Fruit fly (Drosophila melanogaster) whole organism, pupa: Measurements from ENCODE around the gene CG13045.

Experiments used
- CG10348 ChIP-seq: fragments of 200-800 bp; sonication (Bioruptor generic); IDR thresholded peaks from 2 replicates; pipeline ENCODE4 v1.3.6; 2022; ENCODE audit warnings: missing biosample characterization, missing genetic modification characterization
- CG15710 ChIP-seq: fragments of 200-800 bp; sonication (Bioruptor generic); optimal IDR thresholded peaks from 2 replicates; lab custom pipeline; 2018; ENCODE audit warnings: missing biosample characterization, mild to moderate bottlenecking, missing genetic modification characterization, moderate library complexity
- CG32121 ChIP-seq: fragments of 200-800 bp; sonication (Bioruptor generic); IDR thresholded peaks from 2 replicates; pipeline ENCODE4 v1.3.6; 2022; ENCODE audit warnings: missing biosample characterization, missing genetic modification characterization
- CG34367 ChIP-seq: fragments of 200-800 bp; sonication (Bioruptor generic); optimal IDR thresholded peaks from 2 replicates; lab custom pipeline; 2018; ENCODE audit warnings: missing biosample characterization, mild to moderate bottlenecking, missing genetic modification characterization
- CG4496 ChIP-seq: fragments of 200-800 bp; sonication (Bioruptor generic); IDR thresholded peaks from 3 replicates; pipeline ENCODE4 v1.3.6; 2022; ENCODE audit warnings: missing biosample characterization, missing genetic modification characterization
- CG9948 ChIP-seq: fragments of 200-800 bp; sonication (Bioruptor generic); optimal IDR thresholded peaks from 2 replicates; lab custom pipeline; 2018; ENCODE audit warnings: missing biosample characterization, mild to moderate bottlenecking, missing genetic modification characterization, moderate library complexity
- EcR ChIP-seq: fragments of 200-800 bp; sonication (Bioruptor generic); optimal IDR thresholded peaks from 3 replicates; lab custom pipeline; 2019; ENCODE audit warnings: missing biosample characterization, missing genetic modification characterization, mild to moderate bottlenecking, moderate library complexity, missing genetic modification reagents
- Pif1B ChIP-seq: fragments of 200-800 bp; sonication (Bioruptor generic); optimal IDR thresholded peaks from 3 replicates; lab custom pipeline; 2016; ENCODE audit warnings: missing biosample characterization, missing genetic modification characterization
- Snoo ChIP-seq: fragments of 200-800 bp; sonication (Bioruptor generic); optimal IDR thresholded peaks from 3 replicates; lab custom pipeline; 2017; ENCODE audit warnings: missing biosample characterization, mild to moderate bottlenecking, missing genetic modification characterization, inconsistent platforms

- TF ChIP-seq EcR (GFP tag; lab: Kevin White, UChicago): no peak
- TF ChIP-seq Snoo: no peak
- no peak for TF ChIP-seq Pif1B (GFP tag; lab: Kevin White, UChicago)
- no peak for TF ChIP-seq CG9948 (tag; lab: Kevin White, UChicago)
- no peak for TF ChIP-seq CG4496
- no peak for TF ChIP-seq CG15710 (tag; lab: Kevin White, UChicago)
- TF ChIP-seq CG32121 (GFP tag; lab: Robert Waterston, UW): no peak
- TF ChIP-seq CG10348 (GFP tag; lab: Robert Waterston, UW): no peak
- TF ChIP-seq CG34367: no peak
These were observed 13.6 kb downstream of the CG13045 start, which contains the start of gene CG13065 for dm6 chr3L:16277135-16277534.
